Fruit fly (Drosophila melanogaster) whole organism, wandering third instar larva: Measurements from ENCODE around the gene bowl.

Experiments used
- Abd-B ChIP-seq: fragments of >200 bp; optimal IDR thresholded peaks from 2 replicates; lab custom pipeline; 2017; ENCODE audit warnings: missing biosample characterization, missing genetic modification characterization
- CG32264 ChIP-seq: fragments of 200-800 bp; sonication (Bioruptor generic); optimal IDR thresholded peaks from 2 replicates; lab custom pipeline; 2016; ENCODE audit warnings: missing biosample characterization, missing genetic modification characterization
- CG9705 ChIP-seq: fragments of 200-800 bp; sonication (Bioruptor generic); optimal IDR thresholded peaks from 2 replicates; lab custom pipeline; 2018; ENCODE audit warnings: missing biosample characterization, mild to moderate bottlenecking, missing genetic modification characterization
- CrebA ChIP-seq: fragments of 200-800 bp; sonication (Bioruptor generic); optimal IDR thresholded peaks from 2 replicates; lab custom pipeline; 2016; ENCODE audit warnings: missing biosample characterization, mild to moderate bottlenecking, missing genetic modification characterization, borderline replicate concordance
- Dfd ChIP-seq: fragments of >200 bp; optimal IDR thresholded peaks from 2 replicates; lab custom pipeline; 2017; ENCODE audit warnings: missing biosample characterization, missing genetic modification characterization
- Dif ChIP-seq: fragments of 200-275, 200-300 bp; sonication (Bioruptor generic); optimal IDR thresholded peaks from 2 replicates; lab custom pipeline; 2018; ENCODE audit warnings: missing biosample characterization, missing genetic modification characterization; ENCODE audit not compliant: partially characterized antibody
- GATAd ChIP-seq: sonication (Bioruptor generic); optimal IDR thresholded peaks from 2 replicates; lab custom pipeline; 2016; ENCODE audit warnings: missing biosample characterization, missing genetic modification characterization
- Hnf4 ChIP-seq: fragments of 200-800 bp; sonication (Bioruptor generic); optimal IDR thresholded peaks from 2 replicates; lab custom pipeline; 2016; ENCODE audit warnings: missing biosample characterization, mild to moderate bottlenecking, missing genetic modification characterization
- Hr83 ChIP-seq: fragments of 200-300 bp; sonication (Bioruptor generic); optimal IDR thresholded peaks from 2 replicates; lab custom pipeline; 2016; ENCODE audit warnings: missing biosample characterization, mild to moderate bottlenecking, missing genetic modification characterization, moderate library complexity; ENCODE audit not compliant: poor library complexity, severe bottlenecking
- Jra ChIP-seq: sonication (Bioruptor generic); optimal IDR thresholded peaks from 2 replicates; lab custom pipeline; 2016; ENCODE audit warnings: missing biosample characterization, missing genetic modification characterization
- Mio ChIP-seq: sonication (Bioruptor generic); optimal IDR thresholded peaks from 2 replicates; lab custom pipeline; 2016; ENCODE audit warnings: missing biosample characterization, missing genetic modification characterization
- Myc ChIP-seq: fragments of >200 bp; optimal IDR thresholded peaks from 2 replicates; lab custom pipeline; 2017
- N ChIP-seq: fragments of >200 bp; optimal IDR thresholded peaks from 2 replicates; lab custom pipeline; 2018; ENCODE audit warnings: missing biosample characterization, missing external identifiers, missing genetic modification characterization
- OdsH ChIP-seq: fragments of 200-800 bp; sonication (Bioruptor generic); optimal IDR thresholded peaks from 2 replicates; lab custom pipeline; 2016; ENCODE audit warnings: missing biosample characterization, mild to moderate bottlenecking, missing genetic modification characterization
- Rel ChIP-seq, 2 experiments: fragments of 200-800 bp; sonication (Bioruptor generic) in 1 of 2; optimal IDR thresholded peaks; 2 replicates in 1 of 2; 3 replicates in 1 of 2; lab custom pipeline; 2016 to 2019; ENCODE audit warnings: mild to moderate bottlenecking in 2 of 2, missing biosample characterization in 2 of 2, missing genetic modification characterization in 2 of 2, moderate library complexity in 1 of 2
- Sp1 ChIP-seq: fragments of 200-800 bp; sonication (Bioruptor generic); optimal IDR thresholded peaks from 3 replicates; lab custom pipeline; 2019; ENCODE audit warnings: missing biosample characterization, mild to moderate bottlenecking, missing genetic modification characterization, moderate library complexity
- Vsx2 ChIP-seq: fragments of 200-300, 225-300 bp; sonication (Bioruptor generic); optimal IDR thresholded peaks from 2 replicates; lab custom pipeline; 2018; ENCODE audit warnings: missing biosample characterization, missing genetic modification characterization; ENCODE audit not compliant: partially characterized antibody
- br ChIP-seq: fragments of 200-800 bp; sonication (Bioruptor generic); optimal IDR thresholded peaks from 2 replicates; lab custom pipeline; 2016; ENCODE audit warnings: missing biosample characterization, missing genetic modification characterization
- brk ChIP-seq: fragments of 200-800 bp; sonication (Bioruptor generic); optimal IDR thresholded peaks from 2 replicates; lab custom pipeline; 2016; ENCODE audit warnings: missing biosample characterization, mild to moderate bottlenecking, missing genetic modification characterization
- dl ChIP-seq, 2 experiments: fragments of 175-275, 200-275 bp in 1 of 2; fragments of 200-275 bp in 1 of 2; sonication (Bioruptor generic); optimal IDR thresholded peaks; lab custom pipeline; 2018; ENCODE audit warnings: mild to moderate bottlenecking in 2 of 2, missing biosample characterization in 2 of 2, missing genetic modification characterization in 2 of 2, moderate library complexity in 2 of 2; ENCODE audit not compliant: partially characterized antibody in 2 of 2, insufficient read depth in 1 of 2
- dmrt93B ChIP-seq: fragments of 200-800 bp; sonication (Bioruptor generic); optimal IDR thresholded peaks from 2 replicates; lab custom pipeline; 2018; ENCODE audit warnings: missing biosample characterization, mild to moderate bottlenecking, missing genetic modification characterization
- dsf ChIP-seq: sonication (Bioruptor generic); optimal IDR thresholded peaks from 2 replicates; lab custom pipeline; 2016; ENCODE audit warnings: missing biosample characterization, missing genetic modification characterization, borderline replicate concordance
- ey ChIP-seq: fragments of 200-800 bp; sonication (Bioruptor generic); optimal IDR thresholded peaks from 2 replicates; lab custom pipeline; 2016; ENCODE audit warnings: missing biosample characterization, missing genetic modification characterization
- foxo ChIP-seq, 2 experiments: fragments of 200-800 bp; sonication (Bioruptor generic); optimal IDR thresholded peaks; 2 replicates in 1 of 2; 3 replicates in 1 of 2; lab custom pipeline; 2016 to 2017; ENCODE audit warnings: missing biosample characterization in 2 of 2, missing genetic modification characterization in 2 of 2
- fru ChIP-seq: fragments of 200-800 bp; sonication (Bioruptor generic); optimal IDR thresholded peaks from 3 replicates; lab custom pipeline; 2016; ENCODE audit warnings: missing biosample characterization, mild to moderate bottlenecking, missing genetic modification characterization
- h ChIP-seq: fragments of 200-800 bp; sonication (Bioruptor generic); optimal IDR thresholded peaks from 3 replicates; lab custom pipeline; 2016; ENCODE audit warnings: missing biosample characterization, mild to moderate bottlenecking, missing genetic modification characterization
- lola ChIP-seq: fragments of >200 bp; optimal IDR thresholded peaks from 2 replicates; lab custom pipeline; 2017; ENCODE audit warnings: missing biosample characterization, missing genetic modification characterization
- psq ChIP-seq: fragments of 200-800 bp; sonication (Bioruptor generic); optimal IDR thresholded peaks from 3 replicates; lab custom pipeline; 2017; ENCODE audit warnings: missing biosample characterization, mild to moderate bottlenecking, missing genetic modification characterization, moderate library complexity
- rgr ChIP-seq: fragments of 200-800 bp; sonication (Bioruptor generic); optimal IDR thresholded peaks from 3 replicates; lab custom pipeline; 2016; ENCODE audit warnings: missing biosample characterization, mild to moderate bottlenecking, missing genetic modification characterization
- sage ChIP-seq: fragments of 200-800 bp; sonication (Bioruptor generic); optimal IDR thresholded peaks from 2 replicates; lab custom pipeline; 2016; ENCODE audit warnings: missing biosample characterization, mild to moderate bottlenecking, missing genetic modification characterization
- sv ChIP-seq: fragments of 200-800 bp; sonication (Bioruptor generic); optimal IDR thresholded peaks from 3 replicates; lab custom pipeline; 2016; ENCODE audit warnings: missing biosample characterization, missing genetic modification characterization
- tai ChIP-seq: sonication (Bioruptor generic); optimal IDR thresholded peaks from 2 replicates; lab custom pipeline; 2016; ENCODE audit warnings: missing biosample characterization, missing genetic modification characterization
- usp ChIP-seq: fragments of >200 bp; optimal IDR thresholded peaks from 2 replicates; lab custom pipeline; 2017; ENCODE audit warnings: missing biosample characterization, missing genetic modification characterization
- woc ChIP-seq: sonication (Bioruptor generic); optimal IDR thresholded peaks from 2 replicates; lab custom pipeline; 2016; ENCODE audit warnings: missing biosample characterization, mild to moderate bottlenecking, missing genetic modification characterization

The bowl gene

dm6 chr2L:3740443-3740842 lies 31.1 kb upstream of the bowl start:
- TF ChIP-seq ey (GFP tag; lab: Kevin White, UChicago), result no peak
- no peak for TF ChIP-seq h (GFP tag; lab: Kevin White, UChicago)
- TF ChIP-seq Sp1 (GFP tag; lab: Kevin White, UChicago), result no peak
- TF ChIP-seq CrebA (GFP tag; lab: Kevin White, UChicago), result no peak
- no peak for TF ChIP-seq dsf (GFP tag; lab: Kevin White, UChicago)
- TF ChIP-seq Abd-B, result no peak
- no peak for TF ChIP-seq tai (GFP tag; lab: Kevin White, UChicago)
- no peak for TF ChIP-seq fru (GFP tag; lab: Kevin White, UChicago)
- TF ChIP-seq Hr83 (GFP tag; lab: Kevin White, UChicago), result no peak
- TF ChIP-seq N (GFP tag; lab: Kevin White, UChicago), result no peak
- TF ChIP-seq br (GFP tag; lab: Kevin White, UChicago), result no peak
- TF ChIP-seq Rel (GFP tag; optimal IDR thresholded peaks at IDR 0.05; lab: Kevin White, UChicago), result no peak
- TF ChIP-seq Rel (tag; optimal IDR thresholded peaks at IDR 0.05; lab: Kevin White, UChicago), result no peak
- TF ChIP-seq GATAd (GFP tag; lab: Kevin White, UChicago), result no peak
- TF ChIP-seq psq (GFP tag; lab: Kevin White, UChicago), result no peak
- no peak for TF ChIP-seq sage (GFP tag; lab: Kevin White, UChicago)
- no peak for TF ChIP-seq CG32264 (GFP tag; lab: Kevin White, UChicago)
- TF ChIP-seq lola (GFP tag; lab: Kevin White, UChicago), result no peak

dm6 chr2L:3748691-3749090 lies 22.8 kb upstream of the bowl start:
- peak; percentile 16 for TF ChIP-seq rgr (GFP tag; lab: Kevin White, UChicago)
- TF ChIP-seq h (GFP tag; lab: Kevin White, UChicago), result peak; percentile 3
- TF ChIP-seq dmrt93B (GFP tag; lab: Kevin White, UChicago), result no peak
- TF ChIP-seq Myc (lab: Kevin White, UChicago), result peak; percentile 31

dm6 chr2L:3754835-3755547 lies 16.5 kb upstream of the bowl start:
- TF ChIP-seq dmrt93B (GFP tag; lab: Kevin White, UChicago) (no peak), CrebA (GFP tag; lab: Kevin White, UChicago) (no peak), sv (no peak), Abd-B (no peak)

- no peak for TF ChIP-seq brk
- no peak for TF ChIP-seq Mio (GFP tag; lab: Kevin White, UChicago)
- no peak for TF ChIP-seq Abd-B
- TF ChIP-seq CrebA (GFP tag; lab: Kevin White, UChicago), result no peak
- TF ChIP-seq CG9705 (GFP tag; lab: Kevin White, UChicago), result no peak
- no peak for TF ChIP-seq rgr (GFP tag; lab: Kevin White, UChicago)
- no peak for TF ChIP-seq Sp1 (GFP tag; lab: Kevin White, UChicago)
- TF ChIP-seq Dif, result no peak
- no peak for TF ChIP-seq dl (GFP tag; optimal IDR thresholded peaks at IDR 0.05; lab: Kevin White, UChicago; ENCODE audit: insufficient read depth in 1 of 2, partially characterized antibody in 2 of 2)
- no peak for TF ChIP-seq dmrt93B (GFP tag; lab: Kevin White, UChicago)
- no peak for TF ChIP-seq Vsx2 (GFP tag; lab: Kevin White, UChicago)
- TF ChIP-seq psq (GFP tag; lab: Kevin White, UChicago), result no peak
- no peak for TF ChIP-seq usp (GFP tag; lab: Kevin White, UChicago)
- TF ChIP-seq foxo (GFP tag; optimal IDR thresholded peaks at IDR 0.05; lab: Kevin White, UChicago), result no peak
These were observed 14.6 kb upstream of the bowl start, which contains the start of gene CG43707 for dm6 chr2L:3756831-3757351. Gene CG43707, plus strand, starts transcription at chr2L:3757256.

- TF ChIP-seq rgr (GFP tag; lab: Kevin White, UChicago) (no peak), Jra (GFP tag; lab: Kevin White, UChicago) (no peak), Dfd (GFP tag; lab: Kevin White, UChicago) (no peak), Rel (GFP tag; optimal IDR thresholded peaks at IDR 0.05; lab: Kevin White, UChicago) (no peak), Rel (tag; optimal IDR thresholded peaks at IDR 0.05; lab: Kevin White, UChicago) (no peak), brk (no peak), psq (GFP tag; lab: Kevin White, UChicago) (no peak), br (GFP tag; lab: Kevin White, UChicago) (no peak), OdsH (GFP tag; lab: Kevin White, UChicago) (no peak), fru (GFP tag; lab: Kevin White, UChicago) (no peak), Mio (GFP tag; lab: Kevin White, UChicago) (no peak), CG9705 (GFP tag; lab: Kevin White, UChicago) (no peak), woc (GFP tag; lab: Kevin White, UChicago) (no peak), Hnf4 (no peak)
These were observed 6.3 kb upstream of the bowl start, which contains the start of gene CG43703 for dm6 chr2L:3765194-3765593. Gene CG43703, plus strand, starts transcription at chr2L:3765494.
